Worm (Caenorhabditis elegans): ENCODE data around the gene B0454.6.

ce11 chrII:3000535-3001264 lies 31.9 kb upstream of the B0454.6 start, which contains the start of gene lido-9:
- no peak for TF ChIP-seq dao-5 (tag; optimal IDR thresholded peaks at IDR 0.05)
- no peak for TF ChIP-seq him-1 (tag; optimal IDR thresholded peaks at IDR 0.05)
